Worm (Caenorhabditis elegans): ENCODE measurements around the gene sfxn-1.5.

ce11 chrX:11661625-11662024 is at the start of gene sfxn-1.5:
- TF ChIP-seq ama-1 (optimal IDR thresholded peaks at IDR 0.05), result no peak
- no peak for TF ChIP-seq hnd-1 (tag; optimal IDR thresholded peaks at IDR 0.05)
- no peak for TF ChIP-seq ceh-13 (GFP tag; optimal IDR thresholded peaks at IDR 0.05)
- no peak for TF ChIP-seq ets-7 (tag; optimal IDR thresholded peaks at IDR 0.05)
- TF ChIP-seq sea-1 (GFP tag; conservative IDR thresholded peaks at IDR 0.05), result no peak
- TF ChIP-seq hmbx-1 (tag; optimal IDR thresholded peaks at IDR 0.05), result no peak
- TF ChIP-seq flt-1 (GFP tag; IDR thresholded peaks at IDR 0.05), result no peak
- no peak for TF ChIP-seq pes-1 (GFP tag; IDR thresholded peaks at IDR 0.05)
- TF ChIP-seq B0310.2 (tag; optimal IDR thresholded peaks at IDR 0.05), result no peak
- TF ChIP-seq tra-4 (tag; optimal IDR thresholded peaks at IDR 0.05), result no peak
- TF ChIP-seq tbx-37 (GFP tag; conservative IDR thresholded peaks at IDR 0.05), result no peak

Measured in whole organism, early embryonic.